Fruit fly (Drosophila melanogaster) whole organism, embryonic: ENCODE data around the gene VhaAC45RP.
A peak's percentile ranks its signal among the peaks of the same experiment; 100 is the strongest.

Experiments used
- Aef1 ChIP-seq: fragments of 200-800 bp; sonication (Bioruptor generic); IDR thresholded peaks from 3 replicates; pipeline ENCODE4 v1.3.6; 2022; ENCODE audit warnings: missing biosample characterization, missing genetic modification characterization
- C15 ChIP-seq: fragments of 200-800 bp; sonication (Bioruptor generic); IDR thresholded peaks from 3 replicates; pipeline ENCODE4 v1.3.6; 2022; ENCODE audit warnings: missing biosample characterization, missing genetic modification characterization
- CG12744 ChIP-seq: fragments of 200-800 bp; sonication (Bioruptor generic); optimal IDR thresholded peaks from 2 replicates; lab custom pipeline; 2016; ENCODE audit warnings: missing biosample characterization, missing genetic modification characterization
- CG13123 ChIP-seq: fragments of 200-800 bp; sonication (Bioruptor generic); optimal IDR thresholded peaks from 2 replicates; lab custom pipeline; 2016; ENCODE audit warnings: missing biosample characterization, missing genetic modification characterization
- CG13775 ChIP-seq: fragments of 200-800 bp; sonication (Bioruptor generic); optimal IDR thresholded peaks from 3 replicates; lab custom pipeline; 2017; ENCODE audit warnings: missing biosample characterization, mild to moderate bottlenecking, missing genetic modification characterization
- CG16779 ChIP-seq: fragments of 200-800 bp; sonication (Bioruptor generic); IDR thresholded peaks from 2 replicates; pipeline ENCODE4 v1.3.6; 2022; ENCODE audit warnings: missing biosample characterization, missing genetic modification characterization
- CG18011 ChIP-seq: fragments of 200-800 bp; sonication (Bioruptor generic); optimal IDR thresholded peaks from 2 replicates; lab custom pipeline; 2017; ENCODE audit warnings: missing biosample characterization, missing genetic modification characterization, mild to moderate bottlenecking, moderate library complexity, missing genotype
- CG2678 ChIP-seq: fragments of 200-800 bp; sonication (Bioruptor generic); optimal IDR thresholded peaks from 3 replicates; lab custom pipeline; 2019; ENCODE audit warnings: missing biosample characterization, mild to moderate bottlenecking, missing genetic modification characterization, moderate library complexity
- CG34422 ChIP-seq: fragments of 200-800 bp; sonication (Bioruptor generic); IDR thresholded peaks from 3 replicates; pipeline ENCODE4 v1.3.6; 2022; ENCODE audit warnings: missing biosample characterization, missing genetic modification characterization
- CG4360 ChIP-seq: fragments of 200-800 bp; sonication (Bioruptor generic); IDR thresholded peaks from 2 replicates; pipeline ENCODE4 v1.3.6; 2022; ENCODE audit warnings: missing biosample characterization, missing genetic modification characterization
- CG5245 ChIP-seq: fragments of 200-800 bp; sonication (Bioruptor generic); optimal IDR thresholded peaks from 3 replicates; lab custom pipeline; 2016; ENCODE audit warnings: missing biosample characterization, missing genetic modification characterization
- CG5953 ChIP-seq: fragments of 200-800 bp; sonication (Bioruptor generic); IDR thresholded peaks from 2 replicates; pipeline ENCODE4 v1.3.6; 2022; ENCODE audit warnings: missing biosample characterization, missing genetic modification characterization
- CG6765 ChIP-seq: fragments of 200-800 bp; sonication (Bioruptor generic); optimal IDR thresholded peaks from 3 replicates; lab custom pipeline; 2017; ENCODE audit warnings: missing biosample characterization, mild to moderate bottlenecking, missing genetic modification characterization
- CG7357 ChIP-seq: fragments of 200-800 bp; sonication (Bioruptor generic); IDR thresholded peaks from 3 replicates; pipeline ENCODE4 v1.3.6; 2022; ENCODE audit warnings: missing biosample characterization, missing genetic modification characterization
- CG7556 ChIP-seq: fragments of 200-800 bp; sonication (Bioruptor generic); optimal IDR thresholded peaks from 2 replicates; lab custom pipeline; 2017; ENCODE audit warnings: missing biosample characterization, mild to moderate bottlenecking, missing genetic modification characterization
- CG8089 ChIP-seq: fragments of 200-800 bp; sonication (Bioruptor generic); optimal IDR thresholded peaks from 3 replicates; lab custom pipeline; 2016; ENCODE audit warnings: missing biosample characterization, missing genetic modification characterization
- CHES-1-like ChIP-seq: fragments of 200-800 bp; sonication (Bioruptor generic); optimal IDR thresholded peaks from 2 replicates; lab custom pipeline; 2016; ENCODE audit warnings: missing biosample characterization, missing genetic modification characterization
- CoRest ChIP-seq: fragments of 200-800 bp; sonication (Bioruptor generic); optimal IDR thresholded peaks from 3 replicates; lab custom pipeline; 2018; ENCODE audit warnings: missing biosample characterization, mild to moderate bottlenecking, missing genetic modification characterization, moderate library complexity
- Deaf1 ChIP-seq: fragments of 200-800 bp; optimal IDR thresholded peaks from 3 replicates; lab custom pipeline; 2019; ENCODE audit warnings: missing biosample characterization, mild to moderate bottlenecking, missing genetic modification characterization, moderate library complexity
- Doc3 ChIP-seq: fragments of 200-800 bp; sonication (Bioruptor generic); IDR thresholded peaks from 3 replicates; pipeline ENCODE4 v1.3.6; 2022; ENCODE audit warnings: missing biosample characterization, missing genetic modification characterization; ENCODE audit not compliant: partially characterized antibody
- Ets65A ChIP-seq: fragments of 200-800 bp; sonication (Bioruptor generic); peaks from one replicate; lab custom pipeline; 2016; ENCODE audit warnings: missing biosample characterization, missing genetic modification characterization
- Ets97D ChIP-seq: fragments of 200-800 bp; sonication (Bioruptor generic); optimal IDR thresholded peaks from 3 replicates; lab custom pipeline; 2016; ENCODE audit warnings: missing biosample characterization, missing genetic modification characterization
- H15 ChIP-seq: fragments of 200-800 bp; sonication (Bioruptor generic); IDR thresholded peaks from 3 replicates; pipeline ENCODE4 v1.3.6; 2022; ENCODE audit warnings: missing biosample characterization, missing genetic modification characterization
- HmgZ ChIP-seq: fragments of 200-800 bp; sonication (Bioruptor generic); optimal IDR thresholded peaks from 2 replicates; lab custom pipeline; 2018; ENCODE audit warnings: missing biosample characterization, mild to moderate bottlenecking, missing genetic modification characterization
- Hr78 ChIP-seq, 2 experiments: fragments of 200-800 bp in 1 of 2; fragments of >200 bp in 1 of 2; sonication (Bioruptor generic) in 1 of 2; optimal IDR thresholded peaks; 2 replicates each; lab custom pipeline; 2017 to 2019; ENCODE audit warnings: missing biosample characterization in 2 of 2, missing genetic modification characterization in 2 of 2, mild to moderate bottlenecking in 1 of 2, moderate library complexity in 1 of 2
- Lpt ChIP-seq: fragments of >200 bp; optimal IDR thresholded peaks from 2 replicates; lab custom pipeline; 2018; ENCODE audit warnings: missing biosample characterization, missing genetic modification characterization
- Mad ChIP-seq: fragments of 200-800 bp; sonication (Bioruptor generic); optimal IDR thresholded peaks from 2 replicates; lab custom pipeline; 2016; ENCODE audit warnings: missing biosample characterization, missing genetic modification characterization
- Nf-YA ChIP-seq: fragments of 200-800 bp; sonication (Bioruptor generic); IDR thresholded peaks from 2 replicates; pipeline ENCODE4 v1.3.6; 2022; ENCODE audit warnings: missing biosample characterization, missing genetic modification characterization
- NfI ChIP-seq: fragments of 200-800 bp; sonication (Bioruptor generic); optimal IDR thresholded peaks from 3 replicates; lab custom pipeline; 2018; ENCODE audit warnings: missing biosample characterization, mild to moderate bottlenecking, missing genetic modification characterization, moderate library complexity
- Stat92E ChIP-seq, 3 experiments: fragments of >200 bp in 2 of 3; fragments of 200-800 bp in 1 of 3; sonication (Bioruptor generic) in 1 of 3; optimal IDR thresholded peaks; 2 replicates each; lab custom pipeline; 2017 to 2019; ENCODE audit warnings: missing biosample characterization in 3 of 3, missing genetic modification characterization in 3 of 3, mild to moderate bottlenecking in 1 of 3, moderate library complexity in 1 of 3
- TFAM ChIP-seq: fragments of 200-800 bp; sonication (Bioruptor generic); optimal IDR thresholded peaks from 2 replicates; lab custom pipeline; 2017; ENCODE audit warnings: missing biosample characterization, missing genetic modification characterization, inconsistent platforms
- caup ChIP-seq: fragments of 200-800 bp; sonication (Bioruptor generic); optimal IDR thresholded peaks from 3 replicates; lab custom pipeline; 2017; ENCODE audit warnings: missing biosample characterization, mild to moderate bottlenecking, missing genetic modification characterization, moderate library complexity; ENCODE audit not compliant: severe bottlenecking
- dati ChIP-seq: fragments of 200-800 bp; sonication (Bioruptor generic); IDR thresholded peaks from 2 replicates; pipeline ENCODE4 v1.3.6; 2022; ENCODE audit warnings: missing biosample characterization, missing genetic modification characterization
- fd64A ChIP-seq: fragments of 200-800 bp; sonication (Bioruptor generic); optimal IDR thresholded peaks from 3 replicates; lab custom pipeline; 2018; ENCODE audit warnings: missing biosample characterization, mild to moderate bottlenecking, missing genetic modification characterization
- grn ChIP-seq: fragments of 200-800 bp; sonication (Bioruptor generic); optimal IDR thresholded peaks from 3 replicates; lab custom pipeline; 2017; ENCODE audit warnings: missing biosample characterization, missing genetic modification characterization
- gsb ChIP-seq: fragments of 200-800 bp; sonication (Bioruptor generic); IDR thresholded peaks from 2 replicates; pipeline ENCODE4 v1.3.6; 2022; ENCODE audit warnings: missing biosample characterization, missing genetic modification characterization
- gsb-n ChIP-seq: fragments of 200-800 bp; sonication (Bioruptor generic); optimal IDR thresholded peaks from 3 replicates; lab custom pipeline; 2018; ENCODE audit warnings: missing biosample characterization, mild to moderate bottlenecking, missing genetic modification characterization
- h ChIP-seq: fragments of >200 bp; optimal IDR thresholded peaks from 2 replicates; lab custom pipeline; 2017
- hkb ChIP-seq, 2 experiments: fragments of 200-800 bp in 1 of 2; fragments of >200 bp in 1 of 2; sonication (Bioruptor generic) in 1 of 2; IDR thresholded peaks in 1 of 2; optimal IDR thresholded peaks in 1 of 2; 2 replicates each; pipeline versions ENCODE4 v1.3.6 to Lab custom; 2017 to 2022; ENCODE audit warnings: missing biosample characterization in 1 of 2, missing genetic modification characterization in 1 of 2
- ind ChIP-seq: fragments of 200-800 bp; sonication (Bioruptor generic); optimal IDR thresholded peaks from 3 replicates; lab custom pipeline; 2016; ENCODE audit warnings: missing biosample characterization, missing genetic modification characterization
- kay ChIP-seq: fragments of 200-800 bp; sonication (Bioruptor generic); optimal IDR thresholded peaks from 2 replicates; lab custom pipeline; 2016; ENCODE audit warnings: missing biosample characterization, missing genetic modification characterization
- lov ChIP-seq, 2 experiments: fragments of 200-800 bp in 1 of 2; fragments of >200 bp in 1 of 2; sonication (Bioruptor generic) in 1 of 2; IDR thresholded peaks in 1 of 2; optimal IDR thresholded peaks in 1 of 2; 2 replicates in 1 of 2; 3 replicates in 1 of 2; pipeline versions ENCODE4 v1.3.6 to Lab custom; 2017 to 2022; ENCODE audit warnings: missing biosample characterization in 1 of 2, missing genetic modification characterization in 1 of 2
- nmo ChIP-seq: fragments of 200-800 bp; sonication (Bioruptor generic); optimal IDR thresholded peaks from 2 replicates; lab custom pipeline; 2018; ENCODE audit warnings: missing biosample characterization, mild to moderate bottlenecking, missing genetic modification characterization, moderate library complexity
- onecut ChIP-seq: fragments of 200-800 bp; sonication (Bioruptor generic); IDR thresholded peaks from 2 replicates; pipeline ENCODE4 v1.3.6; 2022; ENCODE audit warnings: missing biosample characterization, missing genetic modification characterization
- salm ChIP-seq: fragments of 200-800 bp; sonication (Bioruptor generic); optimal IDR thresholded peaks from 2 replicates; lab custom pipeline; 2018; ENCODE audit warnings: missing biosample characterization, mild to moderate bottlenecking, missing genetic modification characterization
- sd ChIP-seq: fragments of 200-800 bp; sonication (Bioruptor generic); optimal IDR thresholded peaks from 3 replicates; lab custom pipeline; 2018; ENCODE audit warnings: missing biosample characterization, mild to moderate bottlenecking, missing genetic modification characterization, moderate library complexity
- toy ChIP-seq: fragments of 200-800 bp; sonication (Bioruptor generic); IDR thresholded peaks from 2 replicates; pipeline ENCODE4 v1.3.6; 2022; ENCODE audit warnings: missing biosample characterization, missing genetic modification characterization

Gene VhaAC45RP

dm6 chr3R:30203104-30203986 lies 37.1 kb upstream of the VhaAC45RP start (continued):
- TF ChIP-seq h, result no peak
- peak; percentile 96 for TF ChIP-seq CHES-1-like
- peak; percentile 91 for TF ChIP-seq onecut (GFP tag; lab: Robert Waterston, UW)
- TF ChIP-seq Nf-YA, result peak; percentile 96
- peak in 1 of 2 experiments; percentile 96 for TF ChIP-seq Hr78 (GFP tag; optimal IDR thresholded peaks at IDR 0.05; lab: Kevin White, UChicago)
- TF ChIP-seq CG7357 (GFP tag; lab: Robert Waterston, UW), result peak; percentile 88
- peak; percentile 99 for TF ChIP-seq ind (GFP tag; lab: Kevin White, UChicago)
- TF ChIP-seq CoRest, result peak; percentile 95
- TF ChIP-seq CG6765, result peak; percentile 90
- peak; percentile 77 for TF ChIP-seq toy (GFP tag; lab: Robert Waterston, UW)
- TF ChIP-seq dati (GFP tag; lab: Robert Waterston, UW), result peak; percentile 65; the same call in 1 of the 2 replicates
- TF ChIP-seq grn (GFP tag; lab: Kevin White, UChicago), result peak; percentile 78
- peak; percentile 98 for TF ChIP-seq nmo (GFP tag; lab: Kevin White, UChicago)
- TF ChIP-seq CG18011 (GFP tag; lab: Kevin White, UChicago), result peak; percentile 69
- peak; percentile 90 for TF ChIP-seq NfI (GFP tag; lab: Kevin White, UChicago)
- TF ChIP-seq Mad, result peak; percentile 85
- TF ChIP-seq gsb (GFP tag; lab: Robert Waterston, UW), result peak; percentile 85
- TF ChIP-seq Ets65A (GFP tag; lab: Kevin White, UChicago), result peak; percentile 100
- TF ChIP-seq salm (tag; lab: Kevin White, UChicago), result peak; percentile 72
- peak; percentile 77 for TF ChIP-seq CG13123 (GFP tag; lab: Kevin White, UChicago)
- peak; percentile 18; the same call in 1 of the 2 replicates for TF ChIP-seq CG4360
- TF ChIP-seq TFAM, result peak; percentile 87
- TF ChIP-seq HmgZ (tag; lab: Kevin White, UChicago), result peak; percentile 94
- peak; percentile 90; the same call in 2 of the 3 replicates for TF ChIP-seq C15 (GFP tag; lab: Robert Waterston, UW)
- peak; percentile 93 for TF ChIP-seq Ets97D (GFP tag; lab: Kevin White, UChicago)
- no peak for TF ChIP-seq hkb (optimal IDR thresholded peaks at IDR 0.05; lab: Kevin White, UChicago)
- TF ChIP-seq hkb (GFP tag; IDR thresholded peaks at IDR 0.05; lab: Robert Waterston, UW), result peak; percentile 99
- TF ChIP-seq Deaf1 (tag; lab: Kevin White, UChicago), result peak; percentile 83
- peak; percentile 90 for TF ChIP-seq CG16779 (GFP tag; lab: Robert Waterston, UW)
- no peak for TF ChIP-seq lov (optimal IDR thresholded peaks at IDR 0.05; lab: Kevin White, UChicago)
- 0 out of 3 replicates have a peak, but pooled peaks have one; percentile 3 for TF ChIP-seq lov (GFP tag; IDR thresholded peaks at IDR 0.05; lab: Robert Waterston, UW)
- TF ChIP-seq sd (tag; lab: Kevin White, UChicago), result peak; percentile 96
- TF ChIP-seq Lpt (GFP tag; lab: Kevin White, UChicago), result no peak
- TF ChIP-seq CG2678, result peak; percentile 98
- TF ChIP-seq CG13775 (GFP tag; lab: Kevin White, UChicago), result peak; percentile 85
- TF ChIP-seq CG12744 (GFP tag; lab: Kevin White, UChicago), result peak; percentile 88
- no peak for TF ChIP-seq Doc3 (GFP tag; lab: Robert Waterston, UW)
- peak; percentile 96 for TF ChIP-seq CG5245
- peak; percentile 94 for TF ChIP-seq CG34422
- TF ChIP-seq fd64A (GFP tag; lab: Kevin White, UChicago), result peak; percentile 91
- peak; percentile 79; the same call in 2 of the 3 replicates for TF ChIP-seq H15 (GFP tag; lab: Robert Waterston, UW)
- peak; percentile 95 for TF ChIP-seq CG7556 (GFP tag; lab: Kevin White, UChicago)
- TF ChIP-seq kay (GFP tag; lab: Kevin White, UChicago), result peak; percentile 90
- peak; percentile 95 for TF ChIP-seq CG5953 (GFP tag; lab: Robert Waterston, UW)
- peak; percentile 86 for TF ChIP-seq CG8089 (GFP tag; lab: Kevin White, UChicago)
- TF ChIP-seq gsb-n (tag; lab: Kevin White, UChicago), result peak; percentile 76
- peak; percentile 98 for TF ChIP-seq Aef1 (GFP tag; lab: Robert Waterston, UW)
- peak; percentile 96 for TF ChIP-seq caup (GFP tag; lab: Kevin White, UChicago)
- peak in 1 of 3 experiments; percentile 86 for TF ChIP-seq Stat92E (GFP tag; optimal IDR thresholded peaks at IDR 0.05; lab: Kevin White, UChicago)
